Worm (Caenorhabditis elegans): ENCODE data around the gene C08B6.3.

DNA sequence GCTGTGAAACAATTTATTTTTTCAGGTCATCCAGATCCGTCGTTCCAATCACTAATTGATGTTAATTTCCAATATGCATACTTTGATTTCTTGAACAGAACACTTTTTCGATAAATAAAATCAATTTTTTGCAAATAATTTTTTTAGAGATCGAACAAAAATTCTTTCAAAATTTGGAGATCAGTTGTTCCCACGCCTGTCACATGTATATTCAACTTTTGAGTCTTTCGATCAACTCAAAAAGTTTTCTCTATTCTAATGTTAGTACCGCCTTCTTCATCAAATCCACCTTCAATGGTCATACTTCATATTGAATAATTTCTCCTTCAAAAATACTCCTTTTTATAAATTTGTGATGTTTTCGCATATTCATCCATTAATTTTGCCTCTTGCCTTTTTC, 42.6 kb upstream of the C08B6.3 start, which contains the start of gene srsx-29:
- TF ChIP-seq him-1 (tag; optimal IDR thresholded peaks at IDR 0.05) (no peak), W03F9.2 (tag; optimal IDR thresholded peaks at IDR 0.05) (no peak)

All from whole organism, L4/young adult.